Worm (Caenorhabditis elegans): ENCODE data around the gene asp-3.

Gene asp-3

DNA sequence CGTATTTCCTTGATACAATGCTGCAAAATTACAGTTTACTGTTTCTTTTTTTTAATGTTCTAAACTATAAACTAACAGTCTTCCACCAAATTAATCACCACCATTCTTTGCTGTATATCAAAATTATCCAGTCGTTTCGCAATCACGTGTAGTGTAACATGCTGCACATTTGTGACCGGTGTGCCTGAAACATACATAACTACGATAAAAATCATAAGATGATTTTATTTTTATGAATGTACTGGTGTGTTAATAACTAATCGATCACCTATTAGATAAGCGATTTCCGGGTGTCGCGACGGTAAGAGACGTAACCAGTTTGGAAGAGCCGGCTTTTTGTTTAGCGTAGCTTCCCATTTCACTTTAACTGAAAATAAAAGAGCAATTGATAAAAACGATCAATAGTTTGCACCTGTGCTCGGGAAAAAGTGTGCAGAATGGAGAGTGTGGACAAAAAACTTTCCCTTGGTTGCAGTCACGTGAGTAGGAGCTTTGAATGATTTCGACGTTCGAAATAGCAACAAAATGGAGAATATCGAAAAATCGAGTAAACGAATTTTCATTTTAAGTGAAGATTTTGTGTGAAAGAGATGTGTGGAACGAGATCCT lies 1.8 kb upstream of the asp-3 start, which contains the start of gene sgca-1:
sgca-1 (minus strand) TSS at position 584 of the 609 bp plus-strand sequence.
- TF ChIP-seq elt-2 (tag; optimal IDR thresholded peaks at IDR 0.05) = peak; percentile 95
- no peak for TF ChIP-seq ZK546.5 (tag; optimal IDR thresholded peaks at IDR 0.05)
- TF ChIP-seq jun-1 (tag; optimal IDR thresholded peaks at IDR 0.05) = peak; percentile 56
- no peak for TF ChIP-seq ztf-4 (tag; optimal IDR thresholded peaks at IDR 0.05)
- TF ChIP-seq pqm-1 (tag; optimal IDR thresholded peaks at IDR 0.05) = peak; percentile 91
- no peak for TF ChIP-seq tbx-2 (tag; optimal IDR thresholded peaks at IDR 0.05)
- TF ChIP-seq ztf-11 (tag; optimal IDR thresholded peaks at IDR 0.05) = no peak
- TF ChIP-seq ceh-28 (tag; optimal IDR thresholded peaks at IDR 0.05) = peak; percentile 42
- TF ChIP-seq pha-4 (tag; optimal IDR thresholded peaks at IDR 0.05) = peak; percentile 59

DNA sequence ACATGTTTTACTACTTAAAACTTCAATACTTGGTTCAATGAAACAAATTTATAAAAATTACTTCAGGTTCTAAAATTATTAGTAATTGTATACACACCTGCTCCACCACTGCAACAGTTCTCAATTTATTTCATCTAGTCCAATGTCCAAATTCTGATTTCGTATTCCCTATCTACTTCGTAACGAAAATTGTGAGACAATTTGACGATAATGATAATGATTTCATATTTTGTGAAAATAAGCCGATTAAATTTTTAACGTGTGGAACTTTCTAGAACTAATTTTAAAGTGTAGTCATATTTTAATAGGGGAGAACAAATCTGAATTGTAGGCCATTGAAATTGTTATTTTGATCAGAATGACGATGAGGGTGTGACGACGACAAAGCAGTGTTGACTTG lies 407 bp upstream of the asp-3 start:
- TF ChIP-seq ztf-11 (tag; optimal IDR thresholded peaks at IDR 0.05) (no peak), pqm-1 (tag; optimal IDR thresholded peaks at IDR 0.05) (peak; percentile 48), daf-12 (tag; optimal IDR thresholded peaks at IDR 0.05) (no peak), skn-1 (tag; optimal IDR thresholded peaks at IDR 0.05) (no peak), fkh-2 (tag; optimal IDR thresholded peaks at IDR 0.05) (no peak), ceh-82 (tag; optimal IDR thresholded peaks at IDR 0.05) (no peak), egl-5 (tag; optimal IDR thresholded peaks at IDR 0.05) (no peak), lin-15B (tag; optimal IDR thresholded peaks at IDR 0.05) (no peak), nhr-28 (tag; optimal IDR thresholded peaks at IDR 0.05) (no peak), hmg-11 (tag; optimal IDR thresholded peaks at IDR 0.05) (no peak), snpc-4 (tag; optimal IDR thresholded peaks at IDR 0.05) (no peak), mdl-1 (tag; optimal IDR thresholded peaks at IDR 0.05) (no peak), nhr-67 (tag; optimal IDR thresholded peaks at IDR 0.05) (no peak), nhr-12 (tag; optimal IDR thresholded peaks at IDR 0.05) (no peak), pha-4 (tag; optimal IDR thresholded peaks at IDR 0.05) (peak; percentile 1), elt-2 (tag; optimal IDR thresholded peaks at IDR 0.05) (peak; percentile 48), elt-1 (tag; optimal IDR thresholded peaks at IDR 0.05) (no peak), nhr-237 (tag; optimal IDR thresholded peaks at IDR 0.05) (no peak), nhr-43 (tag; optimal IDR thresholded peaks at IDR 0.05; ENCODE audit: poor library complexity, severe bottlenecking) (no peak), unc-62 (GFP tag; optimal IDR thresholded peaks at IDR 0.05) (no peak)

DNA sequence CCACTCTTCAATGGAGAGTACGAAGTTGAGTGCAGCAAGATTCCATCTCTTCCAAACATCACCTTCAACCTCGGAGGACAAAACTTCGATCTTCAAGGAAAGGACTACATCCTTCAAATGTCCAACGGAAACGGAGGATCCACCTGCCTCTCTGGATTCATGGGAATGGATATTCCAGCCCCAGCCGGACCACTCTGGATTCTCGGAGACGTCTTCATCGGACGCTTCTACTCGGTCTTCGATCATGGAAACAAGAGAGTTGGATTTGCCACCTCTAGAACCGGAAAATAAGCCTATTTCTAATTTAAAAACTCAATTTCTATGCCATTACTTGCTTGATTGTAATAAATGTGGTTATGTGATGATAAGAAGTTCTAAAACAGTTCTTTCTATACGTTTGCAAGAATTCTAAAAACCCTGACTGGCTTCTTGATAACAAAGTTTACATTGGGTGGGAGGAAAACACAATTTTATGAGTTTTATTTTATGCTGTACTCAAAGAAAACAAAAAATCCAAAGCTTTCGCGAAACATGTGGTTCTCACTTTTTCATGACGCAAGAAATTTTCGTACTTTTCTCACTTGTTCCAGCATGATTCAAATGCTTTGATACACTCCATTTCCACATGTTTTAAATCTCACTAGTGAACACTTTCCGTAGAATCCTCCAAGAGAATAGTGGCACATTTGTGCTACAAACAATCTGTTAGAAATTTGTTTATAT lies 1.6 kb downstream of the asp-3 start:
- TF ChIP-seq ceh-82 (tag; optimal IDR thresholded peaks at IDR 0.05) (no peak), egl-5 (tag; optimal IDR thresholded peaks at IDR 0.05) (no peak), elt-2 (tag; optimal IDR thresholded peaks at IDR 0.05) (peak; percentile 77), snpc-4 (tag; optimal IDR thresholded peaks at IDR 0.05) (no peak), elt-3 (tag; optimal IDR thresholded peaks at IDR 0.05) (no peak), nhr-25 (tag; optimal IDR thresholded peaks at IDR 0.05) (no peak), ztf-4 (tag; optimal IDR thresholded peaks at IDR 0.05) (no peak), nhr-67 (tag; optimal IDR thresholded peaks at IDR 0.05) (no peak), jun-1 (tag; optimal IDR thresholded peaks at IDR 0.05) (peak; percentile 24), fkh-2 (tag; optimal IDR thresholded peaks at IDR 0.05) (no peak), nhr-28 (tag; optimal IDR thresholded peaks at IDR 0.05) (no peak), pqm-1 (tag; optimal IDR thresholded peaks at IDR 0.05) (peak; percentile 5), nhr-23 (tag; optimal IDR thresholded peaks at IDR 0.05) (no peak), ceh-9 (tag; optimal IDR thresholded peaks at IDR 0.05) (no peak), egl-27 (tag; optimal IDR thresholded peaks at IDR 0.05) (no peak), ceh-28 (tag; optimal IDR thresholded peaks at IDR 0.05) (no peak), ZK546.5 (tag; optimal IDR thresholded peaks at IDR 0.05) (no peak), nhr-237 (tag; optimal IDR thresholded peaks at IDR 0.05) (no peak), elt-1 (tag; optimal IDR thresholded peaks at IDR 0.05) (no peak), nhr-76 (tag; optimal IDR thresholded peaks at IDR 0.05) (no peak), eor-1 (tag; optimal IDR thresholded peaks at IDR 0.05) (no peak), sea-2 (GFP tag; optimal IDR thresholded peaks at IDR 0.05) (no peak), fos-1 (tag; optimal IDR thresholded peaks at IDR 0.05) (peak; percentile 4), pha-4 (tag; optimal IDR thresholded peaks at IDR 0.05) (peak; percentile 59), ceh-16 (tag; optimal IDR thresholded peaks at IDR 0.05) (no peak), hmg-11 (tag; optimal IDR thresholded peaks at IDR 0.05) (no peak), tbx-2 (tag; optimal IDR thresholded peaks at IDR 0.05) (no peak), unc-39 (tag; optimal IDR thresholded peaks at IDR 0.05) (no peak), nhr-11 (tag; optimal IDR thresholded peaks at IDR 0.05) (no peak), unc-62 (GFP tag; optimal IDR thresholded peaks at IDR 0.05) (no peak), lsy-12 (tag; optimal IDR thresholded peaks at IDR 0.05) (no peak), daf-12 (tag; optimal IDR thresholded peaks at IDR 0.05) (no peak), fkh-10 (GFP tag; optimal IDR thresholded peaks at IDR 0.05) (no peak), nhr-77 (tag; optimal IDR thresholded peaks at IDR 0.05) (peak; percentile 1), nfya-1 (tag; optimal IDR thresholded peaks at IDR 0.05; ENCODE audit: insufficient read depth) (no peak), zag-1 (tag; optimal IDR thresholded peaks at IDR 0.05) (no peak), mml-1 (tag; optimal IDR thresholded peaks at IDR 0.05) (no peak)
